Worm (Caenorhabditis elegans): ENCODE data around the gene mel-28.

- TF ChIP-seq tab-1 (GFP tag; IDR thresholded peaks at IDR 0.05) (no peak), ztf-23 (GFP tag; IDR thresholded peaks at IDR 0.05) (no peak)
Measured at ce11 chrIII:4811195-4811594, 25.3 kb downstream of the mel-28 start, which contains the start of gene C38D4.7.
